Fruit fly (Drosophila melanogaster) whole organism, wandering third instar larva: ENCODE results near the gene Spn.

Source experiments
- Abd-B ChIP-seq: fragments of >200 bp; optimal IDR thresholded peaks from 2 replicates; lab custom pipeline; 2017; ENCODE audit warnings: missing biosample characterization, missing genetic modification characterization
- CG32264 ChIP-seq: fragments of 200-800 bp; sonication (Bioruptor generic); optimal IDR thresholded peaks from 2 replicates; lab custom pipeline; 2016; ENCODE audit warnings: missing biosample characterization, missing genetic modification characterization
- CG9705 ChIP-seq: fragments of 200-800 bp; sonication (Bioruptor generic); optimal IDR thresholded peaks from 2 replicates; lab custom pipeline; 2018; ENCODE audit warnings: missing biosample characterization, mild to moderate bottlenecking, missing genetic modification characterization
- CrebA ChIP-seq: fragments of 200-800 bp; sonication (Bioruptor generic); optimal IDR thresholded peaks from 2 replicates; lab custom pipeline; 2016; ENCODE audit warnings: missing biosample characterization, mild to moderate bottlenecking, missing genetic modification characterization, borderline replicate concordance
- Dfd ChIP-seq: fragments of >200 bp; optimal IDR thresholded peaks from 2 replicates; lab custom pipeline; 2017; ENCODE audit warnings: missing biosample characterization, missing genetic modification characterization
- Dif ChIP-seq: fragments of 200-275, 200-300 bp; sonication (Bioruptor generic); optimal IDR thresholded peaks from 2 replicates; lab custom pipeline; 2018; ENCODE audit warnings: missing biosample characterization, missing genetic modification characterization; ENCODE audit not compliant: partially characterized antibody
- GATAd ChIP-seq: sonication (Bioruptor generic); optimal IDR thresholded peaks from 2 replicates; lab custom pipeline; 2016; ENCODE audit warnings: missing biosample characterization, missing genetic modification characterization
- HLH106 ChIP-seq: fragments of 200-800 bp; optimal IDR thresholded peaks from 3 replicates; lab custom pipeline; 2019; ENCODE audit warnings: missing biosample characterization, mild to moderate bottlenecking, missing genetic modification characterization, moderate library complexity
- Hnf4 ChIP-seq: fragments of 200-800 bp; sonication (Bioruptor generic); optimal IDR thresholded peaks from 2 replicates; lab custom pipeline; 2016; ENCODE audit warnings: missing biosample characterization, mild to moderate bottlenecking, missing genetic modification characterization
- Hr78 ChIP-seq: fragments of >200 bp; optimal IDR thresholded peaks from 2 replicates; lab custom pipeline; 2017; ENCODE audit warnings: missing biosample characterization, missing genetic modification characterization
- Hr83 ChIP-seq: fragments of 200-300 bp; sonication (Bioruptor generic); optimal IDR thresholded peaks from 2 replicates; lab custom pipeline; 2016; ENCODE audit warnings: missing biosample characterization, mild to moderate bottlenecking, missing genetic modification characterization, moderate library complexity; ENCODE audit not compliant: poor library complexity, severe bottlenecking
- Jra ChIP-seq: sonication (Bioruptor generic); optimal IDR thresholded peaks from 2 replicates; lab custom pipeline; 2016; ENCODE audit warnings: missing biosample characterization, missing genetic modification characterization
- Mio ChIP-seq: sonication (Bioruptor generic); optimal IDR thresholded peaks from 2 replicates; lab custom pipeline; 2016; ENCODE audit warnings: missing biosample characterization, missing genetic modification characterization
- Myc ChIP-seq: fragments of >200 bp; optimal IDR thresholded peaks from 2 replicates; lab custom pipeline; 2017
- N ChIP-seq: fragments of >200 bp; optimal IDR thresholded peaks from 2 replicates; lab custom pipeline; 2018; ENCODE audit warnings: missing biosample characterization, missing external identifiers, missing genetic modification characterization
- OdsH ChIP-seq: fragments of 200-800 bp; sonication (Bioruptor generic); optimal IDR thresholded peaks from 2 replicates; lab custom pipeline; 2016; ENCODE audit warnings: missing biosample characterization, mild to moderate bottlenecking, missing genetic modification characterization
- Rel ChIP-seq, 2 experiments: fragments of 200-800 bp; sonication (Bioruptor generic) in 1 of 2; optimal IDR thresholded peaks; 2 replicates in 1 of 2; 3 replicates in 1 of 2; lab custom pipeline; 2016 to 2019; ENCODE audit warnings: mild to moderate bottlenecking in 2 of 2, missing biosample characterization in 2 of 2, missing genetic modification characterization in 2 of 2, moderate library complexity in 1 of 2
- Sp1 ChIP-seq: fragments of 200-800 bp; sonication (Bioruptor generic); optimal IDR thresholded peaks from 3 replicates; lab custom pipeline; 2019; ENCODE audit warnings: missing biosample characterization, mild to moderate bottlenecking, missing genetic modification characterization, moderate library complexity
- Vsx2 ChIP-seq: fragments of 200-300, 225-300 bp; sonication (Bioruptor generic); optimal IDR thresholded peaks from 2 replicates; lab custom pipeline; 2018; ENCODE audit warnings: missing biosample characterization, missing genetic modification characterization; ENCODE audit not compliant: partially characterized antibody
- br ChIP-seq: fragments of 200-800 bp; sonication (Bioruptor generic); optimal IDR thresholded peaks from 2 replicates; lab custom pipeline; 2016; ENCODE audit warnings: missing biosample characterization, missing genetic modification characterization
- brk ChIP-seq: fragments of 200-800 bp; sonication (Bioruptor generic); optimal IDR thresholded peaks from 2 replicates; lab custom pipeline; 2016; ENCODE audit warnings: missing biosample characterization, mild to moderate bottlenecking, missing genetic modification characterization
- dl ChIP-seq, 2 experiments: fragments of 175-275, 200-275 bp in 1 of 2; fragments of 200-275 bp in 1 of 2; sonication (Bioruptor generic); optimal IDR thresholded peaks; lab custom pipeline; 2018; ENCODE audit warnings: mild to moderate bottlenecking in 2 of 2, missing biosample characterization in 2 of 2, missing genetic modification characterization in 2 of 2, moderate library complexity in 2 of 2; ENCODE audit not compliant: partially characterized antibody in 2 of 2, insufficient read depth in 1 of 2
- dmrt93B ChIP-seq: fragments of 200-800 bp; sonication (Bioruptor generic); optimal IDR thresholded peaks from 2 replicates; lab custom pipeline; 2018; ENCODE audit warnings: missing biosample characterization, mild to moderate bottlenecking, missing genetic modification characterization
- dsf ChIP-seq: sonication (Bioruptor generic); optimal IDR thresholded peaks from 2 replicates; lab custom pipeline; 2016; ENCODE audit warnings: missing biosample characterization, missing genetic modification characterization, borderline replicate concordance
- ey ChIP-seq: fragments of 200-800 bp; sonication (Bioruptor generic); optimal IDR thresholded peaks from 2 replicates; lab custom pipeline; 2016; ENCODE audit warnings: missing biosample characterization, missing genetic modification characterization
- foxo ChIP-seq, 2 experiments: fragments of 200-800 bp; sonication (Bioruptor generic); optimal IDR thresholded peaks; 2 replicates in 1 of 2; 3 replicates in 1 of 2; lab custom pipeline; 2016 to 2017; ENCODE audit warnings: missing biosample characterization in 2 of 2, missing genetic modification characterization in 2 of 2
- fru ChIP-seq: fragments of 200-800 bp; sonication (Bioruptor generic); optimal IDR thresholded peaks from 3 replicates; lab custom pipeline; 2016; ENCODE audit warnings: missing biosample characterization, mild to moderate bottlenecking, missing genetic modification characterization
- h ChIP-seq: fragments of 200-800 bp; sonication (Bioruptor generic); optimal IDR thresholded peaks from 3 replicates; lab custom pipeline; 2016; ENCODE audit warnings: missing biosample characterization, mild to moderate bottlenecking, missing genetic modification characterization
- jim ChIP-seq: fragments of 175-275, 200-325 bp; sonication (Bioruptor generic); optimal IDR thresholded peaks from 2 replicates; lab custom pipeline; 2016; ENCODE audit warnings: missing biosample characterization, mild to moderate bottlenecking, missing genetic modification characterization
- lola ChIP-seq: fragments of >200 bp; optimal IDR thresholded peaks from 2 replicates; lab custom pipeline; 2017; ENCODE audit warnings: missing biosample characterization, missing genetic modification characterization
- pan ChIP-seq: fragments of >200 bp; optimal IDR thresholded peaks from 2 replicates; lab custom pipeline; 2017
- psq ChIP-seq: fragments of 200-800 bp; sonication (Bioruptor generic); optimal IDR thresholded peaks from 3 replicates; lab custom pipeline; 2017; ENCODE audit warnings: missing biosample characterization, mild to moderate bottlenecking, missing genetic modification characterization, moderate library complexity
- rgr ChIP-seq: fragments of 200-800 bp; sonication (Bioruptor generic); optimal IDR thresholded peaks from 3 replicates; lab custom pipeline; 2016; ENCODE audit warnings: missing biosample characterization, mild to moderate bottlenecking, missing genetic modification characterization
- sage ChIP-seq: fragments of 200-800 bp; sonication (Bioruptor generic); optimal IDR thresholded peaks from 2 replicates; lab custom pipeline; 2016; ENCODE audit warnings: missing biosample characterization, mild to moderate bottlenecking, missing genetic modification characterization
- sv ChIP-seq: fragments of 200-800 bp; sonication (Bioruptor generic); optimal IDR thresholded peaks from 3 replicates; lab custom pipeline; 2016; ENCODE audit warnings: missing biosample characterization, missing genetic modification characterization
- tai ChIP-seq: sonication (Bioruptor generic); optimal IDR thresholded peaks from 2 replicates; lab custom pipeline; 2016; ENCODE audit warnings: missing biosample characterization, missing genetic modification characterization
- usp ChIP-seq: fragments of >200 bp; optimal IDR thresholded peaks from 2 replicates; lab custom pipeline; 2017; ENCODE audit warnings: missing biosample characterization, missing genetic modification characterization
- woc ChIP-seq: sonication (Bioruptor generic); optimal IDR thresholded peaks from 2 replicates; lab custom pipeline; 2016; ENCODE audit warnings: missing biosample characterization, mild to moderate bottlenecking, missing genetic modification characterization

The Spn gene

DNA sequence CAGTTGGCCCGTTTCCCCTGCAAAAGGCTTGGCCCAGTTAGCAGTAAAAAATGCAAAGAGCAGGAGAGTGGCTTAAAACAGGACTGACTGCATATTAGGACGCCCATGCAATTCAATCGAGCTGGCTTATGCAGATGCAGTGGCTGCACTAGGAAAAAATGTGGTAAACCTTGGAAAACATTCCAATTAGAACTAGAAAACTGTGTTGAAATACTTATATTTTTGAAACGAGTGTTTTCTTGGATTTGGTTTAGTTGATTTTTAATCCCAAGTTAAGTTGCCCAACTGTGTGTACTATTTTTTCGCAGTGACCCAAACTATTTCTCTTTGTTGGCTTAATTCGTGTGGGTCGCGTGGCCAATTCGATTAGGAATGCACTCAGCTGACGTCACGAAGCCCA is 28.2 kb upstream of the Spn start:
- TF ChIP-seq GATAd (GFP tag; lab: Kevin White, UChicago) (no peak), lola (GFP tag; lab: Kevin White, UChicago) (no peak), OdsH (GFP tag; lab: Kevin White, UChicago) (no peak), Dif (no peak), dl (GFP tag; optimal IDR thresholded peaks at IDR 0.05; lab: Kevin White, UChicago; ENCODE audit: insufficient read depth in 1 of 2, partially characterized antibody in 2 of 2) (no peak), pan (lab: Kevin White, UChicago) (no peak), Jra (GFP tag; lab: Kevin White, UChicago) (no peak), dsf (no peak), woc (GFP tag; lab: Kevin White, UChicago) (no peak), br (GFP tag; lab: Kevin White, UChicago) (no peak), jim (GFP tag; lab: Kevin White, UChicago) (no peak), fru (GFP tag; lab: Kevin White, UChicago) (no peak), Dfd (no peak), Vsx2 (no peak), Sp1 (GFP tag; lab: Kevin White, UChicago) (no peak), psq (GFP tag; lab: Kevin White, UChicago) (no peak), Hr83 (GFP tag; lab: Kevin White, UChicago) (no peak), CG9705 (GFP tag; lab: Kevin White, UChicago) (no peak)

DNA sequence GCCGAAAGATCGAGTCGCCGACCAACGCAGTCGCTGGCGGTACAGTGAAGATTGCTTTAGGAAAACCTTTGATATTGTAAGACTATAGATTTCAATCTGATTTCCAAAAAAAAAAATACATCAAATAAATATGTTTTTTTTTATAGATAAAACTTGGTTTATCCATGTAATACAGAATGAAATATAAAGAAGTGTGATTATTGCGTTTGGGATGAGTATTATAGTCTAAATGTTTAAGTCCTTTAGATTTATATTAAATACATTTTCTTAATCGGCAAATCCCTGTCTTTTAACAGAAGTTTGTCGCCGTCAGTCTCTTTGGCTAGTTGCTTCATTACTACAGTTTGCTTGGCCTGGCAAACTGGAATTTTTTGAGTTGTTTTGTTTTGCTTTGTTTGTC is 27.8 kb upstream of the Spn start:
- TF ChIP-seq CrebA (GFP tag; lab: Kevin White, UChicago) (no peak), Myc (no peak), Dfd (no peak), h (GFP tag; lab: Kevin White, UChicago) (no peak), jim (GFP tag; lab: Kevin White, UChicago) (no peak), OdsH (GFP tag; lab: Kevin White, UChicago) (no peak), dmrt93B (no peak), HLH106 (tag; lab: Kevin White, UChicago) (no peak), Hr83 (GFP tag; lab: Kevin White, UChicago) (no peak), CG9705 (GFP tag; lab: Kevin White, UChicago) (no peak), pan (lab: Kevin White, UChicago) (no peak), usp (GFP tag; lab: Kevin White, UChicago) (no peak), tai (GFP tag; lab: Kevin White, UChicago) (no peak)

- TF ChIP-seq rgr (GFP tag; lab: Kevin White, UChicago) (peak; percentile 72), Sp1 (GFP tag; lab: Kevin White, UChicago) (peak; percentile 70), fru (GFP tag; lab: Kevin White, UChicago) (peak; percentile 67), Dfd (no peak), dmrt93B (peak; percentile 44), brk (no peak), Dif (no peak), Hnf4 (GFP tag; lab: Kevin White, UChicago) (peak; percentile 50), woc (GFP tag; lab: Kevin White, UChicago) (peak; percentile 33), CrebA (GFP tag; lab: Kevin White, UChicago) (no peak), sv (peak; percentile 66), Jra (GFP tag; lab: Kevin White, UChicago) (peak; percentile 16), ey (GFP tag; lab: Kevin White, UChicago) (peak; percentile 63), dsf (no peak), lola (GFP tag; lab: Kevin White, UChicago) (no peak), jim (GFP tag; lab: Kevin White, UChicago) (no peak), Mio (GFP tag; lab: Kevin White, UChicago) (no peak), HLH106 (tag; lab: Kevin White, UChicago) (peak; percentile 52), h (GFP tag; lab: Kevin White, UChicago) (peak; percentile 71), br (GFP tag; lab: Kevin White, UChicago) (peak; percentile 72), OdsH (GFP tag; lab: Kevin White, UChicago) (peak; percentile 57), usp (GFP tag; lab: Kevin White, UChicago) (no peak), Hr83 (GFP tag; lab: Kevin White, UChicago) (peak; percentile 4), GATAd (GFP tag; lab: Kevin White, UChicago) (no peak), CG32264 (GFP tag; lab: Kevin White, UChicago) (peak; percentile 59), tai (GFP tag; lab: Kevin White, UChicago) (no peak), Abd-B (no peak), sage (GFP tag; lab: Kevin White, UChicago) (peak; percentile 53), Myc (no peak), dl (GFP tag; optimal IDR thresholded peaks at IDR 0.05; lab: Kevin White, UChicago; ENCODE audit: insufficient read depth in 1 of 2, partially characterized antibody in 2 of 2) (no peak), Vsx2 (no peak), foxo (GFP tag; optimal IDR thresholded peaks at IDR 0.05; lab: Kevin White, UChicago) (peak in 1 of 2 experiments; percentile 64), CG9705 (GFP tag; lab: Kevin White, UChicago) (no peak), psq (GFP tag; lab: Kevin White, UChicago) (peak; percentile 69), N (no peak), Hr78 (GFP tag; lab: Kevin White, UChicago) (no peak), pan (lab: Kevin White, UChicago) (no peak), Rel (GFP tag; optimal IDR thresholded peaks at IDR 0.05; lab: Kevin White, UChicago) (no peak), Rel (tag; optimal IDR thresholded peaks at IDR 0.05; lab: Kevin White, UChicago) (no peak)
- TF ChIP-seq, all 38 proteins: peak for 18
Measured at dm6 chr3L:2581343-2581825, 27.3 kb upstream of the Spn start.
